Fruit fly (Drosophila melanogaster): ENCODE measurements around the gene CARPA.

DNA sequence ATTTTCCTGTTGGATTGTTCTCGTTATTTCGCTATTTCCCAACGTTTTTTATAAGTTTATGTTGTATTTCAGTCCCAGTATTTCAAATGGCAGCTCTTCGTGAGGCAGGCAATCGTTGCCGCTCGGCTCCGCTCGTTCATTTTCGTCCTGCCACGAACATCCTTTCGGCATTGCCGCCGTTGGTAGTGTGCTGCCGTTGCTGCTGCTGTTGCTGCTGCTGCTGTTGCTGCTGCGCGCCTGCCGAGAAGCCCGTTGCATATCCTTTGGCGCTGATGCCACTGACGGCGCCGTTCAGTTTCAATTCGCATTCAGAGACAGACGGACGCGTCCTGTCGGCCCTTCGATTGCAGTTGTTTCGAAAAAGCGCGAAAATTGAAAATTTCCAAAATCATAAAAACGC is at the start of gene CARPA:
- no peak for TF ChIP-seq CG8478 (optimal IDR thresholded peaks at IDR 0.05)
- no peak for TF ChIP-seq CTCF (optimal IDR thresholded peaks at IDR 0.05)
